Fruit fly (Drosophila melanogaster): ENCODE measurements around the gene CG31464.
A peak's percentile ranks its signal among the peaks of the same experiment; 100 is the strongest.

The CG31464 gene

DNA sequence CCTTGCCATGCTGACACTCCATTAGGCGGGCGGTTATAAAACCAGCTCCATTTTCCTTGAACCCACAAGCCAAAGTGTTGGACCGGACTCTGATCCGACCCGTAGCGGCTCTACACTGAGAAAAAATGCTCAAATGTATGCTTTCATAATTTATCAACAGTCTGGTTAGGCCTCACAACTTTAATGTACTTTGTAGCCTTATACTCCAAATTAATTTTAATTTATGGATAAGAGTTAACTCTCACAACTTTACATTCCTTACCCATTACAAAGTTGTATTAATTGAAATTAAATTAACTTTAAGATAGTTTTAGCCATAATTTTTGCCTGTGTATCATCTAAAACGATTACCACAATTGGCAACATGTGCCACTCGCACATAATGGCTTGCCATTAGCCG is 35.0 kb upstream of the CG31464 start (continued):
- no peak for TF ChIP-seq CG4617 (GFP tag; optimal IDR thresholded peaks at IDR 0.05; ENCODE audit: borderline replicate concordance)
- no peak for TF ChIP-seq Myb (GFP tag; optimal IDR thresholded peaks at IDR 0.05)
- TF ChIP-seq CG31441 (GFP tag; IDR thresholded peaks at IDR 0.05), result no peak
- TF ChIP-seq dan (GFP tag; IDR thresholded peaks at IDR 0.05), result no peak
- no peak for TF ChIP-seq CG10654 (GFP tag; optimal IDR thresholded peaks at IDR 0.05)
- peak; percentile 65 for TF ChIP-seq gem (tag; optimal IDR thresholded peaks at IDR 0.05)
- TF ChIP-seq Ravus (GFP tag; IDR thresholded peaks at IDR 0.05), result no peak; the same call in 1 of the 2 replicates
- TF ChIP-seq CG3726 (GFP tag; IDR thresholded peaks at IDR 0.05), result no peak
- no peak for TF ChIP-seq CG3163 (GFP tag; optimal IDR thresholded peaks at IDR 0.05)
- no peak for TF ChIP-seq CG12236 (GFP tag; optimal IDR thresholded peaks at IDR 0.05)
- no peak for TF ChIP-seq Aef1 (GFP tag; IDR thresholded peaks at IDR 0.05)
- no peak for TF ChIP-seq mld (GFP tag; IDR thresholded peaks at IDR 0.05; ENCODE audit: partially characterized antibody)
- TF ChIP-seq Gsc (GFP tag; IDR thresholded peaks at IDR 0.05), result no peak
- no peak for TF ChIP-seq Ets97D (GFP tag; optimal IDR thresholded peaks at IDR 0.05)
- TF ChIP-seq Lim3 (GFP tag; IDR thresholded peaks at IDR 0.05), result no peak
- TF ChIP-seq bowl (GFP tag; IDR thresholded peaks at IDR 0.05), result no peak
- TF ChIP-seq CG2678 (tag; optimal IDR thresholded peaks at IDR 0.05), result peak; percentile 61
- no peak for TF ChIP-seq Six4 (GFP tag; optimal IDR thresholded peaks at IDR 0.05)
- no peak for TF ChIP-seq CG9609 (GFP tag; optimal IDR thresholded peaks at IDR 0.05)
- no peak for TF ChIP-seq CG17612 (GFP tag; IDR thresholded peaks at IDR 0.05)
- no peak for TF ChIP-seq croc (GFP tag; conservative IDR thresholded peaks at IDR 0.05)
- no peak for TF ChIP-seq otp (GFP tag; IDR thresholded peaks at IDR 0.05)
- peak; percentile 40 for TF ChIP-seq nmo (GFP tag; optimal IDR thresholded peaks at IDR 0.05)
- no peak for TF ChIP-seq odd (GFP tag; optimal IDR thresholded peaks at IDR 0.05)
- no peak for TF ChIP-seq Trl (optimal IDR thresholded peaks at IDR 0.05)
- no peak for TF ChIP-seq Trl (GFP tag; optimal IDR thresholded peaks at IDR 0.05)
- no peak for TF ChIP-seq gsb-n (tag; optimal IDR thresholded peaks at IDR 0.05)
- no peak for TF ChIP-seq stc (GFP tag; IDR thresholded peaks at IDR 0.05)
- TF ChIP-seq chn (GFP tag; optimal IDR thresholded peaks at IDR 0.05), result no peak
- no peak for TF ChIP-seq CG14014 (GFP tag; IDR thresholded peaks at IDR 0.05)
- TF ChIP-seq E2f1 (GFP tag; IDR thresholded peaks at IDR 0.05), result no peak
- no peak for TF ChIP-seq pum (GFP tag; optimal IDR thresholded peaks at IDR 0.05)
- no peak for TF ChIP-seq CTCF (GFP tag; optimal IDR thresholded peaks at IDR 0.05)
- no peak for TF ChIP-seq Ptx1 (GFP tag; IDR thresholded peaks at IDR 0.05)
- TF ChIP-seq CG11093 (GFP tag; IDR thresholded peaks at IDR 0.05), result no peak
- TF ChIP-seq Max (GFP tag; optimal IDR thresholded peaks at IDR 0.05), result no peak
- TF ChIP-seq Neu2 (GFP tag; optimal IDR thresholded peaks at IDR 0.05; ENCODE audit: borderline replicate concordance), result no peak
- TF ChIP-seq ham (GFP tag; IDR thresholded peaks at IDR 0.05), result no peak
- no peak for TF ChIP-seq BtbVII (GFP tag; optimal IDR thresholded peaks at IDR 0.05)
- no peak for TF ChIP-seq trem (tag; optimal IDR thresholded peaks at IDR 0.05)
- TF ChIP-seq NFAT (GFP tag; IDR thresholded peaks at IDR 0.05), result no peak
- peak; percentile 53 for TF ChIP-seq unpg (GFP tag; optimal IDR thresholded peaks at IDR 0.05)
- TF ChIP-seq sisA (GFP tag; IDR thresholded peaks at IDR 0.05), result no peak; the same call in 1 of the 2 replicates
- no peak for TF ChIP-seq ara (GFP tag; IDR thresholded peaks at IDR 0.05)
- TF ChIP-seq fd96Cb (tag; optimal IDR thresholded peaks at IDR 0.05), result peak; percentile 27
- TF ChIP-seq fd3F (GFP tag; optimal IDR thresholded peaks at IDR 0.05), result no peak
- TF ChIP-seq Fer3 (tag; optimal IDR thresholded peaks at IDR 0.05), result peak; percentile 33
- TF ChIP-seq cwo (GFP tag; optimal IDR thresholded peaks at IDR 0.05), result peak; percentile 41
- TF ChIP-seq Camta (GFP tag; optimal IDR thresholded peaks at IDR 0.05), result no peak
- no peak for TF ChIP-seq eyg (GFP tag; optimal IDR thresholded peaks at IDR 0.05)
- TF ChIP-seq CG2199 (GFP tag; IDR thresholded peaks at IDR 0.05), result no peak
- TF ChIP-seq insv (GFP tag; optimal IDR thresholded peaks at IDR 0.05), result no peak
- TF ChIP-seq Adf1 (GFP tag; IDR thresholded peaks at IDR 0.05), result no peak
- no peak for TF ChIP-seq E2f2 (GFP tag; IDR thresholded peaks at IDR 0.05)
